Worm (Caenorhabditis elegans): ENCODE measurements around the gene sna-3.
A peak's percentile ranks its signal among the peaks of the same experiment; 100 is the strongest.

sna-3 gene

ce11 chrIII:6206161-6206853 lies at the start of gene sna-3, which contains the start of gene rps-3:
sna-3 (minus strand) TSS chrIII:6206211.
rps-3 (plus strand) TSS chrIII:6206803.
- TF ChIP-seq lsy-12 (tag; optimal IDR thresholded peaks at IDR 0.05) (peak; percentile 29), tbx-2 (tag; optimal IDR thresholded peaks at IDR 0.05) (no peak), zag-1 (tag; optimal IDR thresholded peaks at IDR 0.05) (no peak), unc-39 (tag; optimal IDR thresholded peaks at IDR 0.05) (no peak), nhr-237 (tag; optimal IDR thresholded peaks at IDR 0.05) (no peak), fkh-2 (tag; optimal IDR thresholded peaks at IDR 0.05) (no peak), jun-1 (tag; optimal IDR thresholded peaks at IDR 0.05) (peak; percentile 8), egl-5 (tag; optimal IDR thresholded peaks at IDR 0.05) (peak; percentile 34), nhr-43 (tag; optimal IDR thresholded peaks at IDR 0.05; ENCODE audit: poor library complexity, severe bottlenecking) (peak; percentile 43), ama-1 (optimal IDR thresholded peaks at IDR 0.05) (peak; percentile 40), nhr-11 (tag; optimal IDR thresholded peaks at IDR 0.05) (peak; percentile 31), lin-15B (tag; optimal IDR thresholded peaks at IDR 0.05) (peak; percentile 84), ceh-9 (tag; optimal IDR thresholded peaks at IDR 0.05) (no peak), nhr-77 (tag; optimal IDR thresholded peaks at IDR 0.05) (no peak), R02D3.7 (tag; optimal IDR thresholded peaks at IDR 0.05) (peak; percentile 62), elt-2 (tag; optimal IDR thresholded peaks at IDR 0.05) (peak; percentile 47), pqm-1 (tag; optimal IDR thresholded peaks at IDR 0.05) (peak; percentile 65), ceh-28 (tag; optimal IDR thresholded peaks at IDR 0.05) (peak; percentile 57), nhr-76 (tag; optimal IDR thresholded peaks at IDR 0.05) (no peak), mml-1 (tag; optimal IDR thresholded peaks at IDR 0.05) (no peak), nhr-25 (tag; optimal IDR thresholded peaks at IDR 0.05) (peak; percentile 83), hmg-11 (tag; optimal IDR thresholded peaks at IDR 0.05) (peak; percentile 73), lin-39 (tag; optimal IDR thresholded peaks at IDR 0.05) (peak; percentile 63), ztf-11 (tag; optimal IDR thresholded peaks at IDR 0.05) (no peak), nhr-12 (tag; optimal IDR thresholded peaks at IDR 0.05) (no peak), nfya-1 (tag; optimal IDR thresholded peaks at IDR 0.05; ENCODE audit: insufficient read depth) (peak; percentile 90), ztf-4 (tag; optimal IDR thresholded peaks at IDR 0.05) (no peak), pha-4 (tag; optimal IDR thresholded peaks at IDR 0.05) (peak; percentile 92), skn-1 (tag; optimal IDR thresholded peaks at IDR 0.05) (no peak), nhr-23 (tag; optimal IDR thresholded peaks at IDR 0.05) (peak; percentile 76)

ce11 chrIII:6254737-6255136 lies 48.7 kb upstream of the sna-3 start, which contains the start of gene srg-8:
srg-8 (minus strand) TSS chrIII:6254837.
- TF ChIP-seq nhr-76 (tag; optimal IDR thresholded peaks at IDR 0.05) (no peak), fos-1 (tag; optimal IDR thresholded peaks at IDR 0.05) (no peak), ztf-4 (tag; optimal IDR thresholded peaks at IDR 0.05) (no peak), snpc-4 (tag; optimal IDR thresholded peaks at IDR 0.05) (no peak), nhr-23 (tag; optimal IDR thresholded peaks at IDR 0.05) (no peak), unc-62 (GFP tag; optimal IDR thresholded peaks at IDR 0.05) (no peak), nhr-77 (tag; optimal IDR thresholded peaks at IDR 0.05) (no peak), lin-15B (tag; optimal IDR thresholded peaks at IDR 0.05) (no peak), nhr-237 (tag; optimal IDR thresholded peaks at IDR 0.05) (no peak), ama-1 (optimal IDR thresholded peaks at IDR 0.05) (no peak), nhr-43 (tag; optimal IDR thresholded peaks at IDR 0.05; ENCODE audit: poor library complexity, severe bottlenecking) (no peak), nhr-11 (tag; optimal IDR thresholded peaks at IDR 0.05) (no peak), elt-3 (tag; optimal IDR thresholded peaks at IDR 0.05) (no peak), elt-1 (tag; optimal IDR thresholded peaks at IDR 0.05) (no peak), ceh-82 (tag; optimal IDR thresholded peaks at IDR 0.05) (no peak), pqm-1 (tag; optimal IDR thresholded peaks at IDR 0.05) (no peak), ztf-11 (tag; optimal IDR thresholded peaks at IDR 0.05) (no peak), elt-2 (tag; optimal IDR thresholded peaks at IDR 0.05) (no peak), daf-12 (tag; optimal IDR thresholded peaks at IDR 0.05) (no peak)

ce11 chrIII:6251511-6251910 lies 45.5 kb upstream of the sna-3 start, which contains the start of gene amdh-1:
amdh-1 (plus strand) TSS chrIII:6251811.
- TF ChIP-seq mdl-1 (tag; optimal IDR thresholded peaks at IDR 0.05) = no peak
- TF ChIP-seq jun-1 (tag; optimal IDR thresholded peaks at IDR 0.05) = no peak
- TF ChIP-seq sea-2 (GFP tag; optimal IDR thresholded peaks at IDR 0.05) = no peak
- TF ChIP-seq aly-2 (tag; optimal IDR thresholded peaks at IDR 0.05) = no peak
- TF ChIP-seq unc-39 (tag; optimal IDR thresholded peaks at IDR 0.05) = no peak
- no peak for TF ChIP-seq pqm-1 (tag; optimal IDR thresholded peaks at IDR 0.05)
- TF ChIP-seq elt-1 (tag; optimal IDR thresholded peaks at IDR 0.05) = no peak
- no peak for TF ChIP-seq fkh-10 (GFP tag; optimal IDR thresholded peaks at IDR 0.05)
- TF ChIP-seq ztf-4 (tag; optimal IDR thresholded peaks at IDR 0.05) = no peak
- TF ChIP-seq nhr-11 (tag; optimal IDR thresholded peaks at IDR 0.05) = no peak
- TF ChIP-seq nhr-12 (tag; optimal IDR thresholded peaks at IDR 0.05) = no peak
- no peak for TF ChIP-seq nhr-23 (tag; optimal IDR thresholded peaks at IDR 0.05)
- no peak for TF ChIP-seq ama-1 (optimal IDR thresholded peaks at IDR 0.05)
- no peak for TF ChIP-seq nhr-237 (tag; optimal IDR thresholded peaks at IDR 0.05)
- TF ChIP-seq pha-4 (tag; optimal IDR thresholded peaks at IDR 0.05) = no peak
- TF ChIP-seq egl-27 (tag; optimal IDR thresholded peaks at IDR 0.05) = no peak
- TF ChIP-seq R02D3.7 (tag; optimal IDR thresholded peaks at IDR 0.05) = no peak
- no peak for TF ChIP-seq fkh-2 (tag; optimal IDR thresholded peaks at IDR 0.05)
- TF ChIP-seq nhr-67 (tag; optimal IDR thresholded peaks at IDR 0.05) = no peak
